Worm (Caenorhabditis elegans) whole organism, L2 larva: ENCODE measurements around the gene fbxa-90.

Source experiments
- aly-2 ChIP-seq: fragments of 150-350 bp; optimal IDR thresholded peaks from 2 replicates; lab custom pipeline; 2014; ENCODE audit warnings: missing biosample characterization, missing genetic modification characterization
- elt-1 ChIP-seq: fragments of 150-350 bp; optimal IDR thresholded peaks from 2 replicates; lab custom pipeline; 2014; ENCODE audit warnings: missing biosample characterization, missing genetic modification characterization
- nhr-11 ChIP-seq: fragments of 150-350 bp; optimal IDR thresholded peaks from 2 replicates; lab custom pipeline; 2014; ENCODE audit warnings: missing biosample characterization, missing genetic modification characterization
- nhr-12 ChIP-seq: fragments of 150-350 bp; optimal IDR thresholded peaks from 2 replicates; lab custom pipeline; 2014; ENCODE audit warnings: missing biosample characterization, missing genetic modification characterization
- nhr-129 ChIP-seq: fragments of 150-350 bp; optimal IDR thresholded peaks from 2 replicates; lab custom pipeline; 2014; ENCODE audit warnings: missing biosample characterization, missing genetic modification characterization
- nhr-25 ChIP-seq: fragments of 150-350 bp; sonication (generic microtip); optimal IDR thresholded peaks from 3 replicates; lab custom pipeline; 2014; ENCODE audit warnings: missing biosample characterization, missing genetic modification characterization
- skn-1 ChIP-seq: sonication (generic microtip); optimal IDR thresholded peaks from 2 replicates; lab custom pipeline; 2017; ENCODE audit warnings: missing biosample characterization, missing genetic modification characterization
- unc-62 ChIP-seq: fragments of 150-350 bp; optimal IDR thresholded peaks from 2 replicates; lab custom pipeline; 2014; ENCODE audit warnings: missing biosample characterization, missing genetic modification reagents, missing genetic modification characterization

- no peak for TF ChIP-seq aly-2
- TF ChIP-seq nhr-25 (tag; lab: Kevin White, UChicago) = no peak
- TF ChIP-seq unc-62 (GFP tag; lab: Kevin White, UChicago) = no peak
- TF ChIP-seq elt-1 (tag; lab: Kevin White, UChicago) = no peak
- no peak for TF ChIP-seq skn-1
- TF ChIP-seq nhr-129 (tag; lab: Kevin White, UChicago) = no peak
- TF ChIP-seq nhr-11 (tag; lab: Kevin White, UChicago) = no peak
- TF ChIP-seq nhr-12 (tag; lab: Kevin White, UChicago) = no peak
These were observed 8.3 kb downstream of the fbxa-90 start, which contains the start of gene srx-54 for ce11 chrV:16974919-16975318.
